Worm (Caenorhabditis elegans) whole organism, young adult: ENCODE results near the gene F11E6.8.

Experiments used
- B0019.2 ChIP-seq: fragments of 200-800 bp; sonication (Bioruptor generic); conservative IDR thresholded peaks from 2 replicates; pipeline ENCODE4 v1.3.6; 2022; ENCODE audit warnings: missing genetic modification reagents, missing genetic modification characterization, missing compliant biosample characterization
- B0035.1 ChIP-seq: sonication (generic microtip); optimal IDR thresholded peaks from 2 replicates; lab custom pipeline; 2016; ENCODE audit warnings: missing genetic modification characterization, mild to moderate bottlenecking, missing compliant biosample characterization, missing genotype, missing genetic modification reagents
- C06A6.2 ChIP-seq: fragments of 200-800 bp; sonication (Bioruptor generic); conservative IDR thresholded peaks from 2 replicates; pipeline ENCODE4 v1.3.6; 2022; ENCODE audit warnings: missing genetic modification characterization, missing compliant biosample characterization
- C17E4.6 ChIP-seq: fragments of 200-800 bp; sonication (Bioruptor generic); IDR thresholded peaks from 2 replicates; pipeline ENCODE4 v1.3.6; 2022; ENCODE audit warnings: missing genetic modification reagents, missing genetic modification characterization, missing compliant biosample characterization
- F22D6.2 ChIP-seq: sonication (generic microtip); optimal IDR thresholded peaks from 2 replicates; lab custom pipeline; 2016; ENCODE audit warnings: mild to moderate bottlenecking, missing genetic modification characterization, missing compliant biosample characterization
- F23B12.7 ChIP-seq: sonication (generic microtip); optimal IDR thresholded peaks from 2 replicates; lab custom pipeline; 2017; ENCODE audit warnings: missing genetic modification characterization, mild to moderate bottlenecking, missing compliant biosample characterization, antibody characterized with exemption, moderate library complexity; ENCODE audit not compliant: insufficient read depth
- F55B11.4 ChIP-seq: sonication (generic microtip); optimal IDR thresholded peaks from 2 replicates; lab custom pipeline; 2016; ENCODE audit warnings: missing compliant biosample characterization, missing genetic modification characterization, borderline replicate concordance; ENCODE audit not compliant: insufficient read depth
- T07F8.4 ChIP-seq: sonication (generic microtip); optimal IDR thresholded peaks from 2 replicates; lab custom pipeline; 2016; ENCODE audit warnings: mild to moderate bottlenecking, missing genetic modification characterization, moderate library complexity, missing compliant biosample characterization
- Y79H2A.3 ChIP-seq: fragments of 200-800 bp; sonication (Bioruptor generic); conservative IDR thresholded peaks from 2 replicates; pipeline ENCODE4 v1.3.6; 2022; ENCODE audit warnings: missing genetic modification reagents, missing genetic modification characterization, missing compliant biosample characterization
- ZK185.1 ChIP-seq: sonication (generic microtip); optimal IDR thresholded peaks from 2 replicates; lab custom pipeline; 2016; ENCODE audit warnings: mild to moderate bottlenecking, missing genetic modification characterization, missing compliant biosample characterization; ENCODE audit not compliant: poor library complexity, severe bottlenecking
- aptf-2 ChIP-seq: fragments of 200-800 bp; sonication (Bioruptor generic); conservative IDR thresholded peaks from 2 replicates; pipeline ENCODE4 v1.3.6; 2022; ENCODE audit warnings: missing genetic modification reagents, missing genetic modification characterization, missing compliant biosample characterization
- aptf-3 ChIP-seq: fragments of 200-800 bp; sonication (Bioruptor generic); IDR thresholded peaks from 2 replicates; pipeline ENCODE4 v1.3.6; 2022; ENCODE audit warnings: missing genetic modification characterization, missing compliant biosample characterization
- bed-2 ChIP-seq: fragments of 200-800 bp; sonication (Bioruptor generic); IDR thresholded peaks from 2 replicates; pipeline ENCODE4 v1.3.6; 2022; ENCODE audit warnings: missing genetic modification reagents, missing genetic modification characterization, missing compliant biosample characterization
- ccch-3 ChIP-seq: fragments of 200-800 bp; sonication (Bioruptor generic); optimal IDR thresholded peaks from 2 replicates; lab custom pipeline; 2018; ENCODE audit warnings: mild to moderate bottlenecking, missing genetic modification characterization, missing compliant biosample characterization
- cebp-1 ChIP-seq, 2 experiments: fragments of 200-800 bp in 1 of 2; sonication (Bioruptor generic) in 1 of 2; sonication (generic microtip) in 1 of 2; IDR thresholded peaks in 1 of 2; optimal IDR thresholded peaks in 1 of 2; 2 replicates each; pipeline versions ENCODE4 v1.3.6 to Lab custom; 2017 to 2022; ENCODE audit warnings: missing compliant biosample characterization in 2 of 2, missing genetic modification characterization in 2 of 2, mild to moderate bottlenecking in 1 of 2, missing genetic modification reagents in 1 of 2, moderate library complexity in 1 of 2
- ceh-100 ChIP-seq: fragments of 200-800 bp; sonication (Bioruptor generic); IDR thresholded peaks from 2 replicates; pipeline ENCODE4 v1.3.6; 2022; ENCODE audit warnings: missing genetic modification reagents, missing genetic modification characterization, missing compliant biosample characterization
- ceh-27 ChIP-seq: fragments of 200-800 bp; sonication (Bioruptor generic); optimal IDR thresholded peaks from 2 replicates; lab custom pipeline; 2018; ENCODE audit warnings: mild to moderate bottlenecking, missing genetic modification characterization, moderate library complexity, missing compliant biosample characterization
- ceh-40 ChIP-seq: fragments of 200-800 bp; sonication (Bioruptor generic); IDR thresholded peaks from 2 replicates; pipeline ENCODE4 v1.3.6; 2022; ENCODE audit warnings: missing genetic modification characterization, missing compliant biosample characterization
- ceh-58 ChIP-seq: fragments of 200-800 bp; sonication (Bioruptor generic); IDR thresholded peaks from 2 replicates; pipeline ENCODE4 v1.3.6; 2022; ENCODE audit warnings: missing genetic modification characterization, missing compliant biosample characterization
- ceh-79 ChIP-seq: sonication (generic microtip); optimal IDR thresholded peaks from 2 replicates; lab custom pipeline; 2017; ENCODE audit warnings: mild to moderate bottlenecking, missing genetic modification characterization, missing compliant biosample characterization
- dpff-1 ChIP-seq: sonication (generic microtip); optimal IDR thresholded peaks from 2 replicates; lab custom pipeline; 2017; ENCODE audit warnings: mild to moderate bottlenecking, missing genetic modification characterization, missing compliant biosample characterization
- dpl-1 ChIP-seq: fragments of 150-350 bp; optimal IDR thresholded peaks from 2 replicates; lab custom pipeline; 2014; ENCODE audit warnings: missing biosample characterization, missing genetic modification reagents, missing genetic modification characterization
- him-1 ChIP-seq: sonication (generic microtip); optimal IDR thresholded peaks from 2 replicates; lab custom pipeline; 2016; ENCODE audit warnings: missing genotype, missing genetic modification reagents, missing genetic modification characterization, missing compliant biosample characterization
- hrde-1 ChIP-seq: sonication (generic microtip); optimal IDR thresholded peaks from 2 replicates; lab custom pipeline; 2016; ENCODE audit warnings: missing genetic modification characterization, mild to moderate bottlenecking, missing compliant biosample characterization, moderate library complexity, missing genotype, missing genetic modification reagents, borderline replicate concordance
- hsf-1 ChIP-seq: fragments of 200-800 bp; sonication (Bioruptor generic); IDR thresholded peaks from 2 replicates; pipeline ENCODE4 v1.3.6; 2022; ENCODE audit warnings: missing genetic modification reagents, missing genetic modification characterization, missing compliant biosample characterization
- lin-35 ChIP-seq, 3 experiments: fragments of 150-350 bp in 2 of 3; sonication (generic microtip) in 1 of 3; optimal IDR thresholded peaks; 2 replicates each; lab custom pipeline; 2014 to 2018; ENCODE audit warnings: missing biosample characterization in 3 of 3, missing genetic modification characterization in 3 of 3, missing genetic modification reagents in 3 of 3
- madf-8 ChIP-seq: fragments of 200-800 bp; sonication (Bioruptor generic); conservative IDR thresholded peaks from 2 replicates; pipeline ENCODE4 v1.3.6; 2022; ENCODE audit warnings: missing genetic modification reagents, missing genetic modification characterization, missing compliant biosample characterization
- mel-28 ChIP-seq: sonication (generic microtip); optimal IDR thresholded peaks from 2 replicates; lab custom pipeline; 2016; ENCODE audit warnings: borderline replicate concordance, mild to moderate bottlenecking, missing genetic modification characterization, missing compliant biosample characterization
- mxl-1 ChIP-seq: sonication (generic microtip); optimal IDR thresholded peaks from 2 replicates; lab custom pipeline; 2016; ENCODE audit warnings: missing genetic modification characterization, missing compliant biosample characterization
- nfya-1 ChIP-seq: sonication (generic microtip); optimal IDR thresholded peaks from 2 replicates; lab custom pipeline; 2017; ENCODE audit warnings: antibody characterized with exemption, missing compliant biosample characterization, missing genetic modification characterization, borderline replicate concordance; ENCODE audit not compliant: insufficient read depth
- nfyb-1 ChIP-seq: fragments of 200-800 bp; sonication (Bioruptor generic); IDR thresholded peaks from 2 replicates; pipeline ENCODE4 v1.3.6; 2022; ENCODE audit warnings: missing genetic modification reagents, missing genetic modification characterization, missing compliant biosample characterization
- pha-4 ChIP-seq: fragments of 150-350 bp; sonication (generic microtip); optimal IDR thresholded peaks from 2 replicates; lab custom pipeline; 2014; ENCODE audit warnings: missing biosample characterization, missing genetic modification reagents, missing genetic modification characterization
- somi-1 ChIP-seq: fragments of 200-800 bp; sonication (Bioruptor generic); optimal IDR thresholded peaks from 2 replicates; lab custom pipeline; 2018; ENCODE audit warnings: mild to moderate bottlenecking, missing genetic modification characterization, missing compliant biosample characterization
- unc-62 ChIP-seq: fragments of 150-350 bp; optimal IDR thresholded peaks from 2 replicates; lab custom pipeline; 2014; ENCODE audit warnings: missing biosample characterization, missing genetic modification reagents, missing genetic modification characterization
- xnd-1 ChIP-seq: sonication (generic microtip); optimal IDR thresholded peaks from 2 replicates; lab custom pipeline; 2016; ENCODE audit warnings: missing genotype, missing genetic modification reagents, missing genetic modification characterization, missing compliant biosample characterization
- zfh-2 ChIP-seq: fragments of 200-800 bp; sonication (Bioruptor generic); conservative IDR thresholded peaks from 2 replicates; pipeline ENCODE4 v1.3.6; 2022; ENCODE audit warnings: missing genetic modification reagents, missing genetic modification characterization, missing compliant biosample characterization
- ztf-18 ChIP-seq: sonication (generic microtip); optimal IDR thresholded peaks from 2 replicates; lab custom pipeline; 2016; ENCODE audit warnings: missing genotype, mild to moderate bottlenecking, missing genetic modification characterization, missing compliant biosample characterization
- ztf-22 ChIP-seq: fragments of 200-800 bp; sonication (Bioruptor generic); optimal IDR thresholded peaks from 2 replicates; lab custom pipeline; 2018; ENCODE audit warnings: mild to moderate bottlenecking, missing genetic modification characterization, moderate library complexity, missing compliant biosample characterization
- ztf-28 ChIP-seq: fragments of 200-800 bp; sonication (Bioruptor generic); IDR thresholded peaks from 2 replicates; pipeline ENCODE4 v1.3.6; 2022; ENCODE audit warnings: missing genetic modification reagents, missing genetic modification characterization, missing compliant biosample characterization
- ztf-3 ChIP-seq: fragments of 200-800 bp; sonication (Bioruptor generic); optimal IDR thresholded peaks from 2 replicates; lab custom pipeline; 2018; ENCODE audit warnings: mild to moderate bottlenecking, missing genetic modification characterization, missing compliant biosample characterization
- ztf-6 ChIP-seq: fragments of 200-800 bp; sonication (Bioruptor generic); IDR thresholded peaks from 2 replicates; pipeline ENCODE4 v1.3.6; 2022; ENCODE audit warnings: missing genetic modification reagents, missing genetic modification characterization, missing compliant biosample characterization

F11E6.8 gene

ce11 chrIV:17461222-17461707 lies 10.9 kb upstream of the F11E6.8 start, which contains the start of gene rif-1.1 (continued):
- no peak for TF ChIP-seq B0035.1 (tag; lab: Kevin White, UChicago)
- no peak for TF ChIP-seq hrde-1 (tag; lab: Kevin White, UChicago)
- TF ChIP-seq unc-62 (GFP tag; lab: Kevin White, UChicago) = no peak
- TF ChIP-seq lin-35 (GFP tag; optimal IDR thresholded peaks at IDR 0.05; lab: Kevin White, UChicago) = peak in 1 of 3 experiments; percentile 43
- no peak for TF ChIP-seq aptf-3
- TF ChIP-seq nfya-1 (tag; lab: Kevin White, UChicago) = no peak
- TF ChIP-seq aptf-2 = peak; percentile 50; the same call in 1 of the 2 replicates
- peak; percentile 76 for TF ChIP-seq hsf-1 (GFP tag; lab: Robert Waterston, UW)
- TF ChIP-seq F22D6.2 (tag; lab: Kevin White, UChicago) = no peak
- no peak for TF ChIP-seq ceh-79 (tag; lab: Kevin White, UChicago)
- TF ChIP-seq ZK185.1 = peak; percentile 8
- TF ChIP-seq zfh-2 = no peak
- TF ChIP-seq ztf-18 (tag; lab: Kevin White, UChicago) = no peak
- no peak for TF ChIP-seq ztf-3 (GFP tag; lab: Kevin White, UChicago)
- TF ChIP-seq ccch-3 = no peak
- TF ChIP-seq ceh-100 = no peak
- TF ChIP-seq dpl-1 (GFP tag; lab: Kevin White, UChicago) = peak; percentile 93
- no peak for TF ChIP-seq nfyb-1 (GFP tag; lab: Robert Waterston, UW)
- TF ChIP-seq ztf-22 = no peak
- TF ChIP-seq somi-1 (GFP tag; lab: Kevin White, UChicago) = no peak
- TF ChIP-seq him-1 (tag; lab: Kevin White, UChicago) = no peak
- TF ChIP-seq T07F8.4 = no peak
- TF ChIP-seq ceh-58 (GFP tag; lab: Robert Waterston, UW) = no peak
- TF ChIP-seq C17E4.6 (GFP tag; lab: Robert Waterston, UW) = peak; percentile 66; the same call in 1 of the 2 replicates
- peak; percentile 65 for TF ChIP-seq xnd-1
- TF ChIP-seq F55B11.4 (tag; lab: Kevin White, UChicago) = no peak
- TF ChIP-seq F23B12.7 (tag; lab: Kevin White, UChicago) = no peak
- no peak for TF ChIP-seq cebp-1 (GFP tag; IDR thresholded peaks at IDR 0.05; lab: Robert Waterston, UW)
- no peak for TF ChIP-seq cebp-1 (tag; optimal IDR thresholded peaks at IDR 0.05; lab: Kevin White, UChicago)

DNA sequence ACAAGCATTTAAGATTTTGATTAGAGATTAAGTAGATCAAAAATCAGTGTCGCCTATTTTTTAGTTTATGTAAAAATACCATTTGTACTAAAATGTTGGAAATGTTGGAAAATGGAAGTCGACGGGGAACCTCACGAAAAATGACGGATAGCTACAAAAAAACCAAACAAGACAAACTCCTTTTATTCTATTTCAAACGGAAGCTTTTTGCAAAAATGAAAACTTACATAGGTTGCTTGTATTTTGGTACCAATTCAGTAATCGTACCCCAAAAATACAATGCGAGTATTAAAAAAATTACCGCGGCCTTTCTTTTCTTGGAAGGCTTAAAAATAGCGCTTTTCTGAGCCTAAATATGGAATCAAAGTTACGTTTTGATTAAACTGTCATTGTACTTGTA lies 3.7 kb upstream of the F11E6.8 start:
- TF ChIP-seq F55B11.4 (tag; lab: Kevin White, UChicago) (no peak), nfyb-1 (GFP tag; lab: Robert Waterston, UW) (no peak), ztf-28 (GFP tag; lab: Robert Waterston, UW) (no peak)
- TF ChIP-seq, all 124 proteins: peak for 0

- TF ChIP-seq hsf-1 (GFP tag; lab: Robert Waterston, UW) (no peak), ceh-40 (GFP tag; lab: Robert Waterston, UW) (no peak), nfyb-1 (GFP tag; lab: Robert Waterston, UW) (no peak), dpff-1 (tag; lab: Kevin White, UChicago) (no peak), Y79H2A.3 (GFP tag; lab: Robert Waterston, UW) (no peak), C06A6.2 (GFP tag; lab: Robert Waterston, UW) (no peak), ceh-27 (GFP tag; lab: Kevin White, UChicago) (no peak), ztf-22 (no peak), bed-2 (GFP tag; lab: Robert Waterston, UW) (no peak), ZK185.1 (no peak), mel-28 (tag; lab: Kevin White, UChicago) (no peak), mxl-1 (tag; lab: Kevin White, UChicago) (no peak), xnd-1 (no peak), B0019.2 (no peak), ztf-6 (GFP tag; lab: Robert Waterston, UW) (no peak), aptf-2 (no peak), pha-4 (tag; lab: Kevin White, UChicago) (no peak), madf-8 (GFP tag; lab: Robert Waterston, UW) (no peak), unc-62 (GFP tag; lab: Kevin White, UChicago) (no peak)
These were observed 2.9 kb upstream of the F11E6.8 start for ce11 chrIV:17453200-17453599.
